Worm (Caenorhabditis elegans) whole organism, mixed stage, embryonic: Measurements from ENCODE around the gene C46C2.5.

Source experiments
- M03D4.4 ChIP-seq: sonication (generic microtip); optimal IDR thresholded peaks from 2 replicates; lab custom pipeline; 2017; ENCODE audit warnings: mild to moderate bottlenecking, missing genetic modification characterization, missing compliant biosample characterization
- bed-3 ChIP-seq: fragments of 200-800 bp; sonication (Bioruptor generic); optimal IDR thresholded peaks from 3 replicates; lab custom pipeline; 2018; ENCODE audit warnings: mild to moderate bottlenecking, missing genetic modification characterization, moderate library complexity, missing compliant biosample characterization
- blmp-1 ChIP-seq: fragments of 150-350 bp; optimal IDR thresholded peaks from 2 replicates; lab custom pipeline; 2014; ENCODE audit warnings: missing biosample characterization, missing genetic modification characterization
- ceh-39 ChIP-seq: fragments of 150-350 bp; optimal IDR thresholded peaks from 2 replicates; lab custom pipeline; 2014; ENCODE audit warnings: missing biosample characterization, missing genetic modification characterization
- ceh-43 ChIP-seq: fragments of 200-800 bp; sonication (Bioruptor generic); optimal IDR thresholded peaks from 2 replicates; lab custom pipeline; 2018; ENCODE audit warnings: mild to moderate bottlenecking, missing genetic modification characterization, moderate library complexity, missing compliant biosample characterization
- ceh-83 ChIP-seq: fragments of 200-800 bp; sonication (Bioruptor generic); optimal IDR thresholded peaks from 2 replicates; lab custom pipeline; 2018; ENCODE audit warnings: mild to moderate bottlenecking, missing genetic modification characterization, missing compliant biosample characterization
- ces-1 ChIP-seq: fragments of 150-350 bp; optimal IDR thresholded peaks from 2 replicates; lab custom pipeline; 2014; ENCODE audit warnings: missing biosample characterization, missing genetic modification reagents, missing genetic modification characterization
- cnd-1 ChIP-seq: fragments of 200-800 bp; sonication (Bioruptor generic); optimal IDR thresholded peaks from 2 replicates; lab custom pipeline; 2018; ENCODE audit warnings: mild to moderate bottlenecking, missing genetic modification characterization, missing compliant biosample characterization
- drap-1 ChIP-seq: fragments of 200-800 bp; sonication (Bioruptor generic); optimal IDR thresholded peaks from 3 replicates; lab custom pipeline; 2018; ENCODE audit warnings: mild to moderate bottlenecking, missing genetic modification characterization, missing compliant biosample characterization
- elt-1 ChIP-seq: sonication (generic microtip); optimal IDR thresholded peaks from 2 replicates; lab custom pipeline; 2017; ENCODE audit warnings: missing genetic modification characterization, mild to moderate bottlenecking, missing compliant biosample characterization, antibody characterized with exemption, moderate library complexity, borderline replicate concordance; ENCODE audit not compliant: insufficient read depth
- elt-3 ChIP-seq: fragments of 150-350 bp; optimal IDR thresholded peaks from 2 replicates; lab custom pipeline; 2014; ENCODE audit warnings: missing biosample characterization, missing genetic modification characterization
- flh-1 ChIP-seq: fragments of 200-800 bp; sonication (Bioruptor generic); optimal IDR thresholded peaks from 2 replicates; lab custom pipeline; 2018; ENCODE audit warnings: mild to moderate bottlenecking, missing genetic modification characterization, moderate library complexity, missing compliant biosample characterization
- hlh-1 ChIP-seq: fragments of 150-350 bp; optimal IDR thresholded peaks from 2 replicates; lab custom pipeline; 2014; ENCODE audit warnings: missing biosample characterization, missing genetic modification reagents, missing genetic modification characterization
- lin-13 ChIP-seq: fragments of 150-350 bp; optimal IDR thresholded peaks from 2 replicates; lab custom pipeline; 2014; ENCODE audit warnings: missing biosample characterization, missing genetic modification characterization
- lin-32 ChIP-seq: fragments of 200-800 bp; sonication (Bioruptor generic); optimal IDR thresholded peaks from 2 replicates; lab custom pipeline; 2018; ENCODE audit warnings: mild to moderate bottlenecking, missing genetic modification characterization, missing compliant biosample characterization
- lsy-2 ChIP-seq: fragments of 150-350 bp; optimal IDR thresholded peaks from 2 replicates; lab custom pipeline; 2014; ENCODE audit warnings: missing biosample characterization, missing genetic modification characterization
- mab-5 ChIP-seq: fragments of 150-350 bp; optimal IDR thresholded peaks from 2 replicates; lab custom pipeline; 2014; ENCODE audit warnings: missing biosample characterization, missing genetic modification characterization
- mep-1 ChIP-seq: fragments of 150-350 bp; optimal IDR thresholded peaks from 2 replicates; lab custom pipeline; 2017; ENCODE audit warnings: missing biosample characterization, missing genetic modification reagents, missing genetic modification characterization, inconsistent platforms
- mls-2 ChIP-seq: sonication (generic microtip); optimal IDR thresholded peaks from 2 replicates; lab custom pipeline; 2016; ENCODE audit warnings: mild to moderate bottlenecking, missing genetic modification characterization, moderate library complexity, missing compliant biosample characterization
- nhr-28 ChIP-seq: fragments of 150-350 bp; optimal IDR thresholded peaks from 2 replicates; lab custom pipeline; 2014; ENCODE audit warnings: missing biosample characterization, missing genetic modification characterization
- nhr-76 ChIP-seq: sonication (generic microtip); optimal IDR thresholded peaks from 2 replicates; lab custom pipeline; 2017; ENCODE audit warnings: missing biosample characterization, missing genetic modification characterization
- pha-4 ChIP-seq: fragments of 150-350 bp; optimal IDR thresholded peaks from 2 replicates; lab custom pipeline; 2018; ENCODE audit warnings: missing biosample characterization, missing genetic modification reagents, missing genetic modification characterization
- sem-2 ChIP-seq: fragments of 200-800 bp; sonication (Bioruptor generic); optimal IDR thresholded peaks from 2 replicates; lab custom pipeline; 2018; ENCODE audit warnings: mild to moderate bottlenecking, missing genetic modification characterization, missing compliant biosample characterization
- snpc-4 ChIP-seq: fragments of 150-350 bp; optimal IDR thresholded peaks from 2 replicates; lab custom pipeline; 2014; ENCODE audit warnings: missing biosample characterization, missing genetic modification characterization
- sptf-1 ChIP-seq: sonication (generic microtip); optimal IDR thresholded peaks from 2 replicates; lab custom pipeline; 2017; ENCODE audit warnings: mild to moderate bottlenecking, missing genetic modification characterization, moderate library complexity, missing compliant biosample characterization
- unc-120 ChIP-seq: sonication (generic microtip); optimal IDR thresholded peaks from 2 replicates; lab custom pipeline; 2017; ENCODE audit warnings: missing genetic modification characterization, missing compliant biosample characterization; ENCODE audit not compliant: poor library complexity, severe bottlenecking
- unc-39 ChIP-seq: fragments of 150-350 bp; optimal IDR thresholded peaks from 2 replicates; lab custom pipeline; 2014; ENCODE audit warnings: missing biosample characterization, missing genetic modification characterization
- unc-62 ChIP-seq: fragments of 150-350 bp; optimal IDR thresholded peaks from 2 replicates; lab custom pipeline; 2014; ENCODE audit warnings: missing biosample characterization, missing genetic modification reagents, missing genetic modification characterization
- zip-8 ChIP-seq: fragments of 150-350 bp; optimal IDR thresholded peaks from 2 replicates; lab custom pipeline; 2014; ENCODE audit warnings: missing biosample characterization, missing genetic modification characterization
- ztf-11 ChIP-seq: fragments of 150-350 bp; optimal IDR thresholded peaks from 2 replicates; lab custom pipeline; 2014; ENCODE audit warnings: missing biosample characterization, missing genetic modification characterization

Gene C46C2.5

DNA sequence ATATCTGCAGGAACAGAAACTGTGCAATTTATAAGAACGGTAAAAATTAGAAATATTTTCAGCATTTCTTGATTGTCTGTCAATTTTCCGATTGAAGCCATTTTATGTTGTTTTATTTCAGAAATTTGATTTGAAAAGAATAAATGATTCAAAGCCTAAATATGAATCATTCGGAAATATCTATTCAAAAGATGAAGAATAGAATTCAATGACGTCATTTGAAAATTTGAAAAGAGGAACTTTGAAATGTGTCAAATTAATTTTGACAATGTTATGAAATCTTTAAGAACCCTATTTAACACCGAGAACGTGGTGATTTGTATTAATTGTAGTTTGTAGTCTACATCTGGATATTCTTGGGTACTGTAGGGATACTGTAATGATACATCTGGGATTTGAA is at the start of gene C46C2.5:
TSS of gene C46C2.5 (minus strand) at position 101 of the 400 bp plus-strand sequence.
- TF ChIP-seq ceh-39 (tag; lab: Kevin White, UChicago) (no peak), bed-3 (GFP tag; lab: Kevin White, UChicago) (no peak), flh-1 (GFP tag; lab: Kevin White, UChicago) (no peak), zip-8 (tag; lab: Kevin White, UChicago) (no peak)

- TF ChIP-seq elt-3 (tag; lab: Kevin White, UChicago) = no peak
- no peak for TF ChIP-seq M03D4.4 (tag; lab: Kevin White, UChicago)
- TF ChIP-seq flh-1 (GFP tag; lab: Kevin White, UChicago) = no peak
- no peak for TF ChIP-seq mep-1
- TF ChIP-seq unc-62 = no peak
- TF ChIP-seq ceh-43 (GFP tag; lab: Kevin White, UChicago) = no peak
- TF ChIP-seq ces-1 = no peak
- no peak for TF ChIP-seq mab-5 (tag; lab: Kevin White, UChicago)
- TF ChIP-seq pha-4 = no peak
- no peak for TF ChIP-seq unc-39
Measured at ce11 chrIV:9239151-9239550, 46.7 kb upstream of the C46C2.5 start.

DNA sequence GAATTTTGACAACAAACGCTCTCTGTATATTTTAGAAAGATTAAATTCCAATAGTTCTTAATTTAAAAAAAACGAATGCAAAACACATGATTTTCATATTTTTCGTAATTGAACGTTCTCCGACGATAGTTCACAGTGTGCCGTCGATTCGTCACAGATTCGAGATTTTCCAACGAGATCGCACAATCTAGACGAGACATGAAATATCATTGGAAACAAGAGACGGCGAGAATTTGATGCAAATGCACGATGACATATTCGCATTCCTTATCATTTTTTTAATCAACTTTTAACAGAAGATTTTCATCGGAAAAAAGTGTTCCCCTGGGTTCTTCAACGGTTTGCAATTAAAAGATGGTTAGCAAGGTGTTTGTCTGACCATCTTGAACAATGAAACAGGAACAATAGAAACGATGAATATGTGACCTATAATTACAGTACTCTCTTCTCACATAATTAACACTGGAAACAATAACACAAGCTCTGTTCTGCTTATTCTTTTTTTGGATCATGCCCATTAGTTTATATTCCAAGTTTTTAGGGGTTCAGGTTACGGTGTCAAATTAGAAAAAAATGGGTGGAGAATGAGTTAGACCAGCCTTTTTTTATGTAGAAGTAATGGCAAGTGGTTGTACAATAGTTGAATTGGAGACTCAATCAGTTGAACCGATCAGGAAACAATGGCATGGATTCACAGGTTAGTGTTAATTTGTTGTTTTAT is 40.2 kb upstream of the C46C2.5 start, which contains the start of gene Y11D7A.3:
TSS of gene Y11D7A.3 (plus strand) at position 671 of the 721 bp plus-strand sequence.
- TF ChIP-seq zip-8 (tag; lab: Kevin White, UChicago) = no peak
- no peak for TF ChIP-seq unc-120 (tag; lab: Kevin White, UChicago)
- no peak for TF ChIP-seq ces-1
- TF ChIP-seq ceh-39 (tag; lab: Kevin White, UChicago) = no peak
- no peak for TF ChIP-seq cnd-1 (tag; lab: Kevin White, UChicago)
- TF ChIP-seq nhr-76 (tag; lab: Kevin White, UChicago) = no peak
- TF ChIP-seq unc-39 = no peak
- no peak for TF ChIP-seq snpc-4
- TF ChIP-seq mab-5 (tag; lab: Kevin White, UChicago) = no peak
- TF ChIP-seq ceh-43 (GFP tag; lab: Kevin White, UChicago) = no peak
- TF ChIP-seq sptf-1 = no peak
- TF ChIP-seq pha-4 = no peak
- TF ChIP-seq hlh-1 (tag; lab: Kevin White, UChicago) = no peak
- no peak for TF ChIP-seq blmp-1
- no peak for TF ChIP-seq ceh-83 (GFP tag; lab: Kevin White, UChicago)
- no peak for TF ChIP-seq lin-13 (tag; lab: Kevin White, UChicago)
- TF ChIP-seq elt-1 (tag; lab: Kevin White, UChicago) = no peak
- TF ChIP-seq unc-62 = no peak
- TF ChIP-seq mep-1 = no peak

DNA sequence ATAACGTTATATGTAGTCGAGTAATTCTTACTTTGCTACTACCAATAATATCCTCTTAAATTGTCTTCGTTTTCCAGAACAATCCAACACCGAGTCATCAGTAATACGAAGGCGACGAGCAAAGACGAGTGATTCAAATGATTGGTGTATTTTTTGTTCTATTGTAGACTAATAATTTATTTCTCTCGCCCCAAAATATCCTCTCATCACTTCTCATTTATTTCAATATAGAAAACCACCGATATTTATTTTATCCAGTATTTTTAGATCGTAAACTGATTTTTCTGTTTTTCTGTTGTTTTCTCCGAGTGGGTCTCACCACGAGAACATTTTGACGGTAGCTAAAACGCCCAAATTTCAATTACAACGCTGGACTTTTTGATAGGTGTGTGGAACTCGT is 35.2 kb upstream of the C46C2.5 start:
- TF ChIP-seq ces-1 (no peak), elt-3 (tag; lab: Kevin White, UChicago) (no peak), sem-2 (no peak), zip-8 (tag; lab: Kevin White, UChicago) (no peak), unc-62 (no peak), lin-13 (tag; lab: Kevin White, UChicago) (no peak), lin-32 (no peak), ceh-43 (GFP tag; lab: Kevin White, UChicago) (no peak), M03D4.4 (tag; lab: Kevin White, UChicago) (no peak), nhr-76 (tag; lab: Kevin White, UChicago) (no peak), ztf-11 (tag; lab: Kevin White, UChicago) (no peak), mep-1 (no peak), hlh-1 (tag; lab: Kevin White, UChicago) (no peak), blmp-1 (no peak), ceh-39 (tag; lab: Kevin White, UChicago) (no peak), nhr-28 (tag; lab: Kevin White, UChicago) (no peak), lsy-2 (tag; lab: Kevin White, UChicago) (no peak), snpc-4 (no peak)

- TF ChIP-seq drap-1 (GFP tag; lab: Kevin White, UChicago) (no peak), nhr-76 (tag; lab: Kevin White, UChicago) (no peak), mep-1 (no peak), mls-2 (tag; lab: Kevin White, UChicago) (no peak)
Measured at ce11 chrIV:9224825-9225224, 32.4 kb upstream of the C46C2.5 start, which contains the start of gene C46C2.3. C46C2.3 (plus strand) TSS chrIV:9225125.
